Worm (Caenorhabditis elegans): ENCODE results near the gene Y48G9A.7.
A peak's percentile ranks its signal among the peaks of the same experiment; 100 is the strongest.

The Y48G9A.7 gene

ce11 chrIII:2125936-2126335, 15.6 kb downstream of the Y48G9A.7 start:
- TF ChIP-seq lsy-12 (tag; optimal IDR thresholded peaks at IDR 0.05) (no peak), nhr-25 (tag; optimal IDR thresholded peaks at IDR 0.05) (peak; percentile 51), pqm-1 (tag; optimal IDR thresholded peaks at IDR 0.05) (no peak), hmg-11 (tag; optimal IDR thresholded peaks at IDR 0.05) (peak; percentile 4), nhr-23 (tag; optimal IDR thresholded peaks at IDR 0.05) (peak; percentile 59)

- TF ChIP-seq jun-1 (tag; optimal IDR thresholded peaks at IDR 0.05) (no peak), nhr-77 (tag; optimal IDR thresholded peaks at IDR 0.05) (no peak), mml-1 (tag; optimal IDR thresholded peaks at IDR 0.05) (no peak), nhr-43 (tag; optimal IDR thresholded peaks at IDR 0.05; ENCODE audit: poor library complexity, severe bottlenecking) (no peak), unc-39 (tag; optimal IDR thresholded peaks at IDR 0.05) (no peak), nhr-67 (tag; optimal IDR thresholded peaks at IDR 0.05) (no peak)
Observed at ce11 chrIII:2129377-2129776, 19.0 kb downstream of the Y48G9A.7 start.

ce11 chrIII:2129991-2130390, 19.6 kb downstream of the Y48G9A.7 start:
- no peak for TF ChIP-seq ztf-4 (tag; optimal IDR thresholded peaks at IDR 0.05)
- TF ChIP-seq nfya-1 (tag; optimal IDR thresholded peaks at IDR 0.05; ENCODE audit: insufficient read depth) = peak; percentile 45
- TF ChIP-seq hmg-11 (tag; optimal IDR thresholded peaks at IDR 0.05) = peak; percentile 52
- no peak for TF ChIP-seq nhr-11 (tag; optimal IDR thresholded peaks at IDR 0.05)
- TF ChIP-seq lin-39 (tag; optimal IDR thresholded peaks at IDR 0.05) = peak; percentile 33
- TF ChIP-seq mdl-1 (tag; optimal IDR thresholded peaks at IDR 0.05) = no peak

DNA sequence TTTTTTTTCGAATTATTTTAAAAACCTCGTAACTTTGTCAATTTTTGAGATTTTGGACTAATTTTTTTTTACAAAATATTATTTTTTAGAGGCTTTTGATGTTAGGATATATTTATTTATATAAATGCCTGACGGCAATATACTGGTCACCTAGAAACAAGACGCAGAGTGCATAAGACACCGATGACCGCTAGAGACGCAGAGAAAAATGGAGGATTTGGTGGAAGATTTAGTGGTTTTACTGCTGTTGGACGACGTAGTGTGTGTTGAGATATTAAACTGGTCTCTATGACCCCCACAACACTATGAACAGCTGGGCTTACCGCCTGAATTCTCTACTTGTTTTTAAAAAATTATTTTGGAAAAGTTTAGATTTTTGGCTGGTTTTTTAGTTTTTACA, 21.7 kb downstream of the Y48G9A.7 start:
- TF ChIP-seq nhr-237 (tag; optimal IDR thresholded peaks at IDR 0.05) (no peak), nhr-28 (tag; optimal IDR thresholded peaks at IDR 0.05) (no peak), nhr-77 (tag; optimal IDR thresholded peaks at IDR 0.05) (no peak), nfya-1 (tag; optimal IDR thresholded peaks at IDR 0.05; ENCODE audit: insufficient read depth) (peak; percentile 17), daf-12 (tag; optimal IDR thresholded peaks at IDR 0.05) (no peak), lin-15B (tag; optimal IDR thresholded peaks at IDR 0.05) (peak; percentile 7), egl-5 (tag; optimal IDR thresholded peaks at IDR 0.05) (peak; percentile 29), aly-2 (tag; optimal IDR thresholded peaks at IDR 0.05) (no peak), nhr-23 (tag; optimal IDR thresholded peaks at IDR 0.05) (peak; percentile 71), ceh-82 (tag; optimal IDR thresholded peaks at IDR 0.05) (no peak)

DNA sequence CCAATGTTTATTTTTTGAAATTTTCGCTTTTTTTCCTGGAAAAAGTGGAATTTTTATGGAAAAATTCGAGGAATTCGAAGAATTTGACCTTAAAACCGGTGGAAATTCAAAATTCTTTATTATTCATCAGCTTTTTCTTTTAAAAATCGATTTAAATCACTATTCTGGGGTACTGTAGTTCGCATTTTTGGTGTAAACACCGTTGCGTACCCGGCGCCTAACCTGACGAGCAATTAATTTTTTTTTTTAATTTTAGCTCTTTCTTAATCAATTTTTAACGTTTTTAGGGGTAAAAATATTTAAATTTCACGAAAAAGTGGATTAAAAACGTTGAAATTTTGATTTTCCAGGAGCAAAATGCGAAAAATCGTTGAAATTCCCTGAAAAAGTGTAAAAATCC, 23.6 kb downstream of the Y48G9A.7 start:
- TF ChIP-seq zag-1 (tag; optimal IDR thresholded peaks at IDR 0.05) (no peak), jun-1 (tag; optimal IDR thresholded peaks at IDR 0.05) (no peak), egl-5 (tag; optimal IDR thresholded peaks at IDR 0.05) (no peak), lin-15B (tag; optimal IDR thresholded peaks at IDR 0.05) (no peak), eor-1 (tag; optimal IDR thresholded peaks at IDR 0.05) (no peak), egl-27 (tag; optimal IDR thresholded peaks at IDR 0.05) (no peak), nfya-1 (tag; optimal IDR thresholded peaks at IDR 0.05; ENCODE audit: insufficient read depth) (no peak), R02D3.7 (tag; optimal IDR thresholded peaks at IDR 0.05) (no peak), nhr-23 (tag; optimal IDR thresholded peaks at IDR 0.05) (no peak), mdl-1 (tag; optimal IDR thresholded peaks at IDR 0.05) (no peak), unc-39 (tag; optimal IDR thresholded peaks at IDR 0.05) (no peak)

DNA sequence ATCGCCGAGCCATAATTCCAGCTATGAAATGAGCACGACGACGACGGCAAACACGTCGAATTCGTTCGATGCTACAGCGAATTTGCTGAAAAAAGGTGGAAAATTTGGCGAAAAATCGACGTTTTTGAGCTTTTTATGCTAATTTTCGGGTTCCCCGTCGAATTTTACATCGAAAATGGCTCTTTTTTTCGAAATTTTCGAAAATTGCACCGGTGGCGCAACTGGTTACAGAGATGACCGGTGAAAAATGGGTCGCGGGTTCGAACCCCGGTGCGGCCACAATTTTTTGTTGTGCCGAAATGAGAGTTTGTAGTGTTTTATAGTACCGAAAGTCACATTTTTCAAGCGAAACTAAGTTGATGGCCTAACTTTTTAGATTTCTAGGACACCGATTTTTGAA, 27.1 kb downstream of the Y48G9A.7 start:
- no peak for TF ChIP-seq nhr-67 (tag; optimal IDR thresholded peaks at IDR 0.05)
- TF ChIP-seq elt-2 (tag; optimal IDR thresholded peaks at IDR 0.05) = no peak
- TF ChIP-seq pha-4 (tag; optimal IDR thresholded peaks at IDR 0.05) = no peak
- no peak for TF ChIP-seq ama-1 (optimal IDR thresholded peaks at IDR 0.05)
- TF ChIP-seq egl-5 (tag; optimal IDR thresholded peaks at IDR 0.05) = no peak
- no peak for TF ChIP-seq lin-15B (tag; optimal IDR thresholded peaks at IDR 0.05)
- TF ChIP-seq fkh-2 (tag; optimal IDR thresholded peaks at IDR 0.05) = no peak
- TF ChIP-seq ceh-16 (tag; optimal IDR thresholded peaks at IDR 0.05) = no peak

DNA sequence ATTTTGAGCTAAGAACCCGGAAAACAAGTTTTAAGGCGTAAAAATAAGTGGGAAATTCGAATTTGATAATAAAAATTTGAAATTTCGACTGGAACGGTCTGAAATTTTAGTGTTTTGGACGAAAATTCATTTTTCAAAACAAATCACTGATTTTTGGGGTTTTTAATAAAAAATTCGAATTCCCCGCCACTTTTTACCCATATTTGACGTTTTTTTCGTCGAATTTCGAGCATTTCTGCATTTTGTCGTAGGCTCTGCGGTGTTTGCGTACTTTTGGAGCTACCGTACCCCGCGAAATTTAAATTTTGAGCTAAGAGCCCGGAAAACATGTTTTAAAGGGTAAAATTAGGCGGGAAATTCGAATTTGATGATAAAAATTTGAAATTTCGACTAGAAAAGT, 40.2 kb downstream of the Y48G9A.7 start:
- TF ChIP-seq daf-12 (tag; optimal IDR thresholded peaks at IDR 0.05) (no peak), egl-5 (tag; optimal IDR thresholded peaks at IDR 0.05) (no peak), ZK546.5 (tag; optimal IDR thresholded peaks at IDR 0.05) (no peak), mml-1 (tag; optimal IDR thresholded peaks at IDR 0.05) (no peak), nhr-237 (tag; optimal IDR thresholded peaks at IDR 0.05) (no peak), ceh-16 (tag; optimal IDR thresholded peaks at IDR 0.05) (no peak), jun-1 (tag; optimal IDR thresholded peaks at IDR 0.05) (no peak), mdl-1 (tag; optimal IDR thresholded peaks at IDR 0.05) (no peak), pha-4 (tag; optimal IDR thresholded peaks at IDR 0.05) (no peak), nfya-1 (tag; optimal IDR thresholded peaks at IDR 0.05; ENCODE audit: insufficient read depth) (no peak), lin-15B (tag; optimal IDR thresholded peaks at IDR 0.05) (no peak), snpc-4 (tag; optimal IDR thresholded peaks at IDR 0.05) (no peak), nhr-12 (tag; optimal IDR thresholded peaks at IDR 0.05) (no peak), zag-1 (tag; optimal IDR thresholded peaks at IDR 0.05) (no peak)

All from whole organism, L3 larva.